Fruit fly (Drosophila melanogaster) whole organism, embryonic: ENCODE results near the gene Adar.
A peak's percentile ranks its signal among the peaks of the same experiment; 100 is the strongest.

Experiments used
- CG11093 ChIP-seq: fragments of 200-800 bp; sonication (Bioruptor generic); IDR thresholded peaks from 3 replicates; pipeline ENCODE4 v1.3.6; 2022; ENCODE audit warnings: missing biosample characterization, missing genetic modification characterization
- CG12155 ChIP-seq: fragments of 200-800 bp; sonication (Bioruptor generic); optimal IDR thresholded peaks from 3 replicates; lab custom pipeline; 2016; ENCODE audit warnings: missing biosample characterization, missing genetic modification characterization
- CG12299 ChIP-seq: fragments of 200-800 bp; sonication (Bioruptor generic); optimal IDR thresholded peaks from 2 replicates; lab custom pipeline; 2018; ENCODE audit warnings: missing biosample characterization, mild to moderate bottlenecking, missing genetic modification characterization
- CG1233 ChIP-seq: fragments of 200-800 bp; sonication (Bioruptor generic); optimal IDR thresholded peaks from 4 replicates; lab custom pipeline; 2018; ENCODE audit warnings: missing biosample characterization, mild to moderate bottlenecking, missing genetic modification characterization
- CG12744 ChIP-seq: fragments of 200-800 bp; sonication (Bioruptor generic); optimal IDR thresholded peaks from 2 replicates; lab custom pipeline; 2016; ENCODE audit warnings: missing biosample characterization, missing genetic modification characterization
- CG30020 ChIP-seq: fragments of 200-800 bp; optimal IDR thresholded peaks from 2 replicates; lab custom pipeline; 2019; ENCODE audit warnings: missing biosample characterization, mild to moderate bottlenecking, missing genetic modification characterization, moderate library complexity
- CG30431 ChIP-seq: fragments of 200-800 bp; sonication (Bioruptor generic); optimal IDR thresholded peaks from 2 replicates; lab custom pipeline; 2017; ENCODE audit warnings: missing biosample characterization, missing genetic modification characterization
- CG4424 ChIP-seq: fragments of 200-800 bp; sonication (Bioruptor generic); optimal IDR thresholded peaks from 3 replicates; lab custom pipeline; 2016; ENCODE audit warnings: missing biosample characterization, missing genetic modification characterization
- CG4854 ChIP-seq: fragments of 200-800 bp; sonication (Bioruptor generic); optimal IDR thresholded peaks from 2 replicates; lab custom pipeline; 2016; ENCODE audit warnings: missing biosample characterization, missing genetic modification characterization, inconsistent platforms
- CG5245 ChIP-seq: fragments of 200-800 bp; sonication (Bioruptor generic); optimal IDR thresholded peaks from 3 replicates; lab custom pipeline; 2016; ENCODE audit warnings: missing biosample characterization, missing genetic modification characterization
- CG7987 ChIP-seq: fragments of 200-800 bp; sonication (Bioruptor generic); optimal IDR thresholded peaks from 2 replicates; lab custom pipeline; 2018; ENCODE audit warnings: missing biosample characterization, mild to moderate bottlenecking, missing genetic modification characterization, moderate library complexity
- CG9215 ChIP-seq: fragments of 200-800 bp; sonication (Bioruptor generic); IDR thresholded peaks from 2 replicates; pipeline ENCODE4 v1.3.6; 2022; ENCODE audit warnings: missing biosample characterization, missing genetic modification characterization
- CoRest ChIP-seq: fragments of 200-800 bp; sonication (Bioruptor generic); optimal IDR thresholded peaks from 3 replicates; lab custom pipeline; 2018; ENCODE audit warnings: missing biosample characterization, mild to moderate bottlenecking, missing genetic modification characterization, moderate library complexity
- Dad ChIP-seq: fragments of 200-800 bp; sonication (Bioruptor generic); optimal IDR thresholded peaks from 3 replicates; lab custom pipeline; 2016; ENCODE audit warnings: missing biosample characterization, missing genetic modification characterization
- Dbx ChIP-seq: fragments of 200-800 bp; sonication (Bioruptor generic); IDR thresholded peaks from 3 replicates; pipeline ENCODE4 v1.3.6; 2022; ENCODE audit warnings: missing biosample characterization, missing genetic modification characterization
- Doc2 ChIP-seq: fragments of 200-800 bp; sonication (Bioruptor generic); IDR thresholded peaks from 2 replicates; pipeline ENCODE4 v1.3.6; 2022; ENCODE audit warnings: missing biosample characterization, missing genetic modification characterization
- Fer3 ChIP-seq: fragments of 200-800 bp; sonication (Bioruptor generic); optimal IDR thresholded peaks from 2 replicates; lab custom pipeline; 2018; ENCODE audit warnings: missing biosample characterization, mild to moderate bottlenecking, missing genetic modification characterization, moderate library complexity
- GATAe ChIP-seq: fragments of 200-800 bp; sonication (Bioruptor generic); conservative IDR thresholded peaks from 2 replicates; pipeline ENCODE4 v1.3.6; 2022; ENCODE audit warnings: missing biosample characterization, missing genetic modification characterization
- HLH54F ChIP-seq: fragments of 200-800 bp; sonication (Bioruptor generic); optimal IDR thresholded peaks from 3 replicates; lab custom pipeline; 2016; ENCODE audit warnings: missing biosample characterization, missing genetic modification characterization
- Hmr ChIP-seq: fragments of 200-800 bp; sonication (Bioruptor generic); optimal IDR thresholded peaks from 3 replicates; lab custom pipeline; 2017; ENCODE audit warnings: mild to moderate bottlenecking, missing biosample characterization, missing genetic modification reagents, missing genetic modification characterization
- Hr78 ChIP-seq, 2 experiments: fragments of 200-800 bp in 1 of 2; fragments of >200 bp in 1 of 2; sonication (Bioruptor generic) in 1 of 2; optimal IDR thresholded peaks; 2 replicates each; lab custom pipeline; 2017 to 2019; ENCODE audit warnings: missing biosample characterization in 2 of 2, missing genetic modification characterization in 2 of 2, mild to moderate bottlenecking in 1 of 2, moderate library complexity in 1 of 2
- MTF-1 ChIP-seq: fragments of 200-800 bp; sonication (Bioruptor generic); optimal IDR thresholded peaks from 2 replicates; lab custom pipeline; 2018; ENCODE audit warnings: missing biosample characterization, mild to moderate bottlenecking, missing genetic modification characterization, borderline replicate concordance
- Meics ChIP-seq: fragments of 200-800 bp; sonication (Bioruptor generic); optimal IDR thresholded peaks from 2 replicates; lab custom pipeline; 2017; ENCODE audit warnings: missing biosample characterization, mild to moderate bottlenecking, missing genetic modification characterization
- Myb ChIP-seq: fragments of 200-800 bp; sonication (Bioruptor generic); optimal IDR thresholded peaks from 2 replicates; lab custom pipeline; 2016; ENCODE audit warnings: missing biosample characterization, missing genetic modification characterization
- NC2α ChIP-seq: fragments of 200-800 bp; sonication (Bioruptor generic); optimal IDR thresholded peaks from 2 replicates; lab custom pipeline; 2016; ENCODE audit warnings: missing biosample characterization, missing genetic modification characterization
- NC2β ChIP-seq: fragments of 200-800 bp; sonication (Bioruptor generic); optimal IDR thresholded peaks from 2 replicates; lab custom pipeline; 2016; ENCODE audit warnings: missing biosample characterization, missing genetic modification characterization
- Nf-YB ChIP-seq: fragments of 200-800 bp; sonication (Bioruptor generic); optimal IDR thresholded peaks from 3 replicates; lab custom pipeline; 2019; ENCODE audit warnings: missing biosample characterization, mild to moderate bottlenecking, missing genetic modification characterization, moderate library complexity
- Ravus ChIP-seq: fragments of 200-800 bp; sonication (Bioruptor generic); IDR thresholded peaks from 2 replicates; pipeline ENCODE4 v1.3.6; 2022; ENCODE audit warnings: missing biosample characterization, missing genetic modification characterization
- Scr ChIP-seq: fragments of 200-800 bp; sonication (Bioruptor generic); IDR thresholded peaks from 2 replicates; pipeline ENCODE4 v1.3.6; 2022; ENCODE audit warnings: missing biosample characterization, missing genetic modification characterization; ENCODE audit not compliant: partially characterized antibody
- Side ChIP-seq: fragments of 200-800 bp; sonication (Bioruptor generic); optimal IDR thresholded peaks from 2 replicates; lab custom pipeline; 2016; ENCODE audit warnings: missing biosample characterization, missing genetic modification characterization
- Ssrp ChIP-seq: fragments of 200-800 bp; sonication (Bioruptor generic); optimal IDR thresholded peaks from 2 replicates; lab custom pipeline; 2018; ENCODE audit warnings: missing biosample characterization, mild to moderate bottlenecking, missing genetic modification characterization, moderate library complexity
- YL-1 ChIP-seq: fragments of 200-800 bp; sonication (Bioruptor generic); optimal IDR thresholded peaks from 3 replicates; lab custom pipeline; 2017; ENCODE audit warnings: missing biosample characterization, mild to moderate bottlenecking, missing genetic modification characterization
- ash1 ChIP-seq: fragments of 200-800 bp; sonication (Bioruptor generic); optimal IDR thresholded peaks from 2 replicates; lab custom pipeline; 2018; ENCODE audit warnings: missing biosample characterization, mild to moderate bottlenecking, missing genetic modification characterization
- da ChIP-seq: fragments of 200-800 bp; sonication (Bioruptor generic); optimal IDR thresholded peaks from 2 replicates; lab custom pipeline; 2016; ENCODE audit warnings: missing biosample characterization, missing genetic modification characterization
- en ChIP-seq: fragments of 200-800 bp; sonication (Bioruptor generic); optimal IDR thresholded peaks from 2 replicates; lab custom pipeline; 2016; ENCODE audit warnings: missing biosample characterization, missing genetic modification characterization
- eve ChIP-seq, 2 experiments: fragments of >200 bp; optimal IDR thresholded peaks; 2 replicates each; lab custom pipeline; 2017; ENCODE audit warnings: missing biosample characterization in 2 of 2, missing genetic modification characterization in 2 of 2
- fd96Cb ChIP-seq: fragments of 200-800 bp; sonication (Bioruptor generic); optimal IDR thresholded peaks from 2 replicates; lab custom pipeline; 2018; ENCODE audit warnings: missing biosample characterization, mild to moderate bottlenecking, missing genetic modification characterization, moderate library complexity
- fru ChIP-seq: fragments of >200 bp; optimal IDR thresholded peaks from 2 replicates; lab custom pipeline; 2017
- gsb-n ChIP-seq: fragments of 200-800 bp; sonication (Bioruptor generic); optimal IDR thresholded peaks from 3 replicates; lab custom pipeline; 2018; ENCODE audit warnings: missing biosample characterization, mild to moderate bottlenecking, missing genetic modification characterization
- hb ChIP-seq: fragments of 200-800 bp; sonication (Bioruptor generic); IDR thresholded peaks from 3 replicates; pipeline ENCODE4 v1.3.6; 2022; ENCODE audit warnings: missing biosample characterization, missing genetic modification characterization; ENCODE audit not compliant: partially characterized antibody
- hkb ChIP-seq, 2 experiments: fragments of 200-800 bp in 1 of 2; fragments of >200 bp in 1 of 2; sonication (Bioruptor generic) in 1 of 2; IDR thresholded peaks in 1 of 2; optimal IDR thresholded peaks in 1 of 2; 2 replicates each; pipeline versions ENCODE4 v1.3.6 to Lab custom; 2017 to 2022; ENCODE audit warnings: missing biosample characterization in 1 of 2, missing genetic modification characterization in 1 of 2
- nerfin-2 ChIP-seq: fragments of 200-800 bp; sonication (Bioruptor generic); IDR thresholded peaks from 2 replicates; pipeline ENCODE4 v1.3.6; 2022; ENCODE audit warnings: missing biosample characterization, missing genetic modification characterization; ENCODE audit not compliant: partially characterized antibody
- pan ChIP-seq, 4 experiments: fragments of >200 bp in 3 of 4; fragments of 200-800 bp in 1 of 4; sonication (Bioruptor generic) in 1 of 4; optimal IDR thresholded peaks in 3 of 4; IDR thresholded peaks in 1 of 4; 2 replicates each; pipeline versions ENCODE4 v1.3.6 to Lab custom; 2017 to 2022; ENCODE audit warnings: missing biosample characterization in 2 of 4, missing genetic modification characterization in 2 of 4, mixed read lengths in 1 of 4
- ro ChIP-seq: fragments of 200-800 bp; sonication (Bioruptor generic); IDR thresholded peaks from 2 replicates; pipeline ENCODE4 v1.3.6; 2022; ENCODE audit warnings: missing biosample characterization, missing genetic modification characterization
- salm ChIP-seq: fragments of 200-800 bp; sonication (Bioruptor generic); optimal IDR thresholded peaks from 2 replicates; lab custom pipeline; 2018; ENCODE audit warnings: missing biosample characterization, mild to moderate bottlenecking, missing genetic modification characterization
- schlank ChIP-seq: fragments of 200-800 bp; sonication (Bioruptor generic); optimal IDR thresholded peaks from 2 replicates; lab custom pipeline; 2018; ENCODE audit warnings: missing biosample characterization, mild to moderate bottlenecking, missing genetic modification characterization
- sna ChIP-seq: fragments of 200-800 bp; sonication (Bioruptor generic); IDR thresholded peaks from 2 replicates; pipeline ENCODE4 v1.3.6; 2022; ENCODE audit warnings: missing biosample characterization, missing genetic modification characterization; ENCODE audit not compliant: partially characterized antibody
- sr ChIP-seq: fragments of 200-800 bp; sonication (Bioruptor generic); IDR thresholded peaks from 3 replicates; pipeline ENCODE4 v1.3.6; 2022; ENCODE audit warnings: missing biosample characterization, missing genetic modification characterization
- stwl ChIP-seq: fragments of 200-800 bp; sonication (Bioruptor generic); optimal IDR thresholded peaks from 3 replicates; lab custom pipeline; 2018; ENCODE audit warnings: missing biosample characterization, mild to moderate bottlenecking, missing genetic modification characterization, moderate library complexity
- tgo ChIP-seq: fragments of 200-800 bp; sonication (Bioruptor generic); IDR thresholded peaks from 3 replicates; pipeline ENCODE4 v1.3.6; 2022; ENCODE audit warnings: missing biosample characterization, missing genetic modification characterization
- trh ChIP-seq: fragments of 200-800 bp; sonication (Bioruptor generic); optimal IDR thresholded peaks from 2 replicates; lab custom pipeline; 2016; ENCODE audit warnings: missing biosample characterization, missing genetic modification characterization

Gene Adar

DNA sequence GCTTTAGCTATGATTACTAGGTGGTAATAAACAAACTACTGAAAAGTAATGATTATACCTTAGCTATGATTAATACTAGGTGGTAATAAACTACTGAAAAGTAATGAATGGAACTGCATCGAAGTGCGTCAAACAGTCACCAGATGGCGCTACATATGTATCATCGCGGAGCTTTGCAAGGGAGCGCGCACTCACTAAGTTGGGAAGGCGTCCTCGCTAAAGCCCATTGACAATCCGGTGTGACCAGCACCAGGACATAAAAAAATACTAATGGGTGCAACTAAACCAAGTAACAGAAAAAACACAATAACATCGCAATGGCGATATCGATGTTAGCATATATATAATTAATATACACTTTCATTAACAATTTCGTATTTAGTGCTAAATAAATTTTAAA is 899 bp upstream of the Adar start (continued):
- no peak for TF ChIP-seq Dad (GFP tag; lab: Kevin White, UChicago)
- TF ChIP-seq CG5245 (GFP tag; lab: Kevin White, UChicago), result no peak
- peak; percentile 15 for TF ChIP-seq CG7987 (GFP tag; lab: Kevin White, UChicago)
- no peak for TF ChIP-seq nerfin-2 (GFP tag; lab: Robert Waterston, UW)
- no peak for TF ChIP-seq CoRest
- TF ChIP-seq Doc2 (GFP tag; lab: Robert Waterston, UW), result no peak
- TF ChIP-seq pan (optimal IDR thresholded peaks at IDR 0.05; lab: Kevin White, UChicago), result no peak
- TF ChIP-seq pan (GFP tag; optimal IDR thresholded peaks at IDR 0.05 in 1 of 2, IDR thresholded peaks at IDR 0.05 in 1 of 2), result peak in 1 of 2 experiments; percentile 18
- TF ChIP-seq eve (GFP tag; optimal IDR thresholded peaks at IDR 0.05; lab: Kevin White, UChicago), result no peak
- TF ChIP-seq MTF-1, result no peak
- TF ChIP-seq YL-1 (GFP tag; lab: Kevin White, UChicago), result no peak
- no peak for TF ChIP-seq Nf-YB (GFP tag; lab: Kevin White, UChicago)
- TF ChIP-seq Ssrp (tag; lab: Kevin White, UChicago), result no peak
- no peak for TF ChIP-seq Ravus (GFP tag; lab: Robert Waterston, UW)
- no peak for TF ChIP-seq CG12744 (GFP tag; lab: Kevin White, UChicago)
- TF ChIP-seq CG12299 (tag; lab: Kevin White, UChicago), result no peak
- TF ChIP-seq Meics (GFP tag; lab: Kevin White, UChicago), result no peak
- TF ChIP-seq sna, result no peak
- no peak for TF ChIP-seq CG30431 (GFP tag; lab: Kevin White, UChicago)
- no peak for TF ChIP-seq schlank
- no peak for TF ChIP-seq hb (GFP tag; lab: Robert Waterston, UW)
- TF ChIP-seq ro, result no peak
- TF ChIP-seq hkb (optimal IDR thresholded peaks at IDR 0.05; lab: Kevin White, UChicago), result no peak
- no peak for TF ChIP-seq hkb (GFP tag; IDR thresholded peaks at IDR 0.05; lab: Robert Waterston, UW)
- no peak for TF ChIP-seq Myb
- TF ChIP-seq CG30020, result peak; percentile 53
- TF ChIP-seq ash1 (GFP tag; lab: Kevin White, UChicago), result no peak
- TF ChIP-seq stwl (tag; lab: Kevin White, UChicago), result peak; percentile 77
- TF ChIP-seq GATAe (GFP tag; lab: Robert Waterston, UW), result no peak
- TF ChIP-seq Hr78 (GFP tag; optimal IDR thresholded peaks at IDR 0.05; lab: Kevin White, UChicago), result no peak
- TF ChIP-seq da (GFP tag; lab: Kevin White, UChicago), result no peak
- TF ChIP-seq CG12155 (GFP tag; lab: Kevin White, UChicago), result no peak
- no peak for TF ChIP-seq Dbx (GFP tag; lab: Robert Waterston, UW)
- TF ChIP-seq CG4424 (GFP tag; lab: Kevin White, UChicago), result no peak
- TF ChIP-seq trh, result no peak
- TF ChIP-seq Scr (GFP tag; lab: Robert Waterston, UW), result peak; percentile 58
- no peak for TF ChIP-seq CG9215 (GFP tag; lab: Robert Waterston, UW)
- TF ChIP-seq fru (lab: Kevin White, UChicago), result no peak
- TF ChIP-seq CG4854, result no peak
- no peak for TF ChIP-seq sr (GFP tag; lab: Robert Waterston, UW)
- TF ChIP-seq tgo (GFP tag; lab: Robert Waterston, UW), result no peak
- TF ChIP-seq Side, result no peak
- TF ChIP-seq gsb-n, result no peak
- no peak for TF ChIP-seq HLH54F (GFP tag; lab: Kevin White, UChicago)
- TF ChIP-seq NC2α, result no peak
- TF ChIP-seq fd96Cb (tag; lab: Kevin White, UChicago), result no peak
- TF ChIP-seq NC2β (GFP tag; lab: Kevin White, UChicago), result no peak
- TF ChIP-seq en (GFP tag; lab: Kevin White, UChicago), result no peak
- no peak for TF ChIP-seq CG1233
- peak; percentile 62 for TF ChIP-seq Hmr (GFP tag; lab: Kevin White, UChicago)
- TF ChIP-seq salm (tag; lab: Kevin White, UChicago), result no peak
- no peak for TF ChIP-seq Fer3
- no peak for TF ChIP-seq CG11093
